Fruit fly (Drosophila melanogaster) whole organism, larva: ENCODE measurements around the gene SkpE.

Experiments used
- noc ChIP-seq: fragments of 200-800 bp; sonication (Bioruptor generic); optimal IDR thresholded peaks from 3 replicates; lab custom pipeline; 2019; ENCODE audit warnings: missing biosample characterization, mild to moderate bottlenecking, missing genetic modification characterization, moderate library complexity

Gene SkpE

dm6 chrX:19823980-19824379 is at the start of gene SkpE:
Gene SkpE, minus strand, starts transcription at chrX:19824080.
- TF ChIP-seq noc (tag; lab: Kevin White, UChicago): no peak

dm6 chrX:19867007-19867406 is 43.1 kb upstream of the SkpE start:
- no peak for TF ChIP-seq noc (tag; lab: Kevin White, UChicago)

dm6 chrX:19866145-19866972 is 42.5 kb upstream of the SkpE start, which contains the start of gene Hers:
Gene Hers, plus strand, starts transcription at chrX:19866146.
- TF ChIP-seq noc (tag; lab: Kevin White, UChicago): no peak

- no peak for TF ChIP-seq noc (tag; lab: Kevin White, UChicago)
Observed at dm6 chrX:19865389-19866144, 41.7 kb upstream of the SkpE start, which contains the start of gene THADA. Gene THADA, minus strand, starts transcription at chrX:19865524.

dm6 chrX:19859331-19859730 is 35.5 kb upstream of the SkpE start:
- TF ChIP-seq noc (tag; lab: Kevin White, UChicago): no peak

dm6 chrX:19851989-19852307 is 28.1 kb upstream of the SkpE start, which contains the start of the genes pico and Nup205:
Gene pico, minus strand, starts transcription at chrX:19852059.
Gene Nup205, plus strand, starts transcription at chrX:19852214.
- no peak for TF ChIP-seq noc (tag; lab: Kevin White, UChicago)

- TF ChIP-seq noc (tag; lab: Kevin White, UChicago): no peak
Observed at dm6 chrX:19851095-19851988, 27.5 kb upstream of the SkpE start.

dm6 chrX:19850503-19851094 is 26.7 kb upstream of the SkpE start:
- TF ChIP-seq noc (tag; lab: Kevin White, UChicago): no peak

- no peak for TF ChIP-seq noc (tag; lab: Kevin White, UChicago)
Observed at dm6 chrX:19848342-19848793, 24.5 kb upstream of the SkpE start.

dm6 chrX:19846701-19847383 is 23.0 kb upstream of the SkpE start:
- TF ChIP-seq noc (tag; lab: Kevin White, UChicago): no peak

dm6 chrX:19845557-19846072 is 21.7 kb upstream of the SkpE start:
- TF ChIP-seq noc (tag; lab: Kevin White, UChicago): no peak

dm6 chrX:19844010-19844766 is 20.3 kb upstream of the SkpE start:
- TF ChIP-seq noc (tag; lab: Kevin White, UChicago): no peak
